Fruit fly (Drosophila melanogaster) whole organism, embryonic: ENCODE results near the gene ara.

ENCODE experiments used
- CG10543 ChIP-seq: fragments of 200-800 bp; sonication (Bioruptor generic); optimal IDR thresholded peaks from 3 replicates; lab custom pipeline; 2017; ENCODE audit warnings: missing biosample characterization, mild to moderate bottlenecking, missing genetic modification characterization, moderate library complexity
- CG10959 ChIP-seq: fragments of 200-800 bp; sonication (Bioruptor generic); IDR thresholded peaks from 2 replicates; pipeline ENCODE4 v1.3.6; 2022; ENCODE audit warnings: missing biosample characterization, missing genetic modification characterization
- CG11398 ChIP-seq: fragments of 200-800 bp; sonication (Bioruptor generic); optimal IDR thresholded peaks from 2 replicates; lab custom pipeline; 2016; ENCODE audit warnings: missing biosample characterization, missing genetic modification characterization
- CG12071 ChIP-seq: fragments of 200-800 bp; sonication (Bioruptor generic); optimal IDR thresholded peaks from 3 replicates; lab custom pipeline; 2018; ENCODE audit warnings: missing biosample characterization, mild to moderate bottlenecking, missing genetic modification characterization
- CG14441 ChIP-seq: fragments of 200-800 bp; sonication (Bioruptor generic); IDR thresholded peaks from 2 replicates; pipeline ENCODE4 v1.3.6; 2022; ENCODE audit warnings: missing biosample characterization, missing genetic modification characterization
- CG14667 ChIP-seq: fragments of 200-800 bp; sonication (Bioruptor generic); IDR thresholded peaks from 2 replicates; pipeline ENCODE4 v1.3.6; 2022; ENCODE audit warnings: missing biosample characterization, missing genetic modification characterization
- CG15269 ChIP-seq: fragments of 200-800 bp; sonication (Bioruptor generic); optimal IDR thresholded peaks from 2 replicates; lab custom pipeline; 2018; ENCODE audit warnings: missing biosample characterization, mild to moderate bottlenecking, missing genetic modification characterization, moderate library complexity
- CG18011 ChIP-seq: fragments of 200-800 bp; sonication (Bioruptor generic); optimal IDR thresholded peaks from 2 replicates; lab custom pipeline; 2017; ENCODE audit warnings: missing biosample characterization, missing genetic modification characterization, mild to moderate bottlenecking, moderate library complexity, missing genotype
- CG1832 ChIP-seq: fragments of 200-800 bp; sonication (Bioruptor generic); optimal IDR thresholded peaks from 2 replicates; lab custom pipeline; 2017; ENCODE audit warnings: missing biosample characterization, mild to moderate bottlenecking, missing genetic modification characterization, inconsistent platforms
- CG2120 ChIP-seq: fragments of 200-800 bp; sonication (Bioruptor generic); optimal IDR thresholded peaks from 3 replicates; lab custom pipeline; 2016; ENCODE audit warnings: missing biosample characterization, missing genetic modification characterization
- CG3065 ChIP-seq: fragments of 200-800 bp; sonication (Bioruptor generic); optimal IDR thresholded peaks from 2 replicates; lab custom pipeline; 2016; ENCODE audit warnings: missing biosample characterization, missing genetic modification characterization
- CG31224 ChIP-seq: fragments of 200-800 bp; sonication (Bioruptor generic); IDR thresholded peaks from 2 replicates; pipeline ENCODE4 v1.3.6; 2022; ENCODE audit warnings: missing biosample characterization, missing genetic modification characterization
- CG32772 ChIP-seq: fragments of 200-800 bp; sonication (Bioruptor generic); IDR thresholded peaks from 2 replicates; pipeline ENCODE4 v1.3.6; 2022; ENCODE audit warnings: missing biosample characterization, missing genetic modification characterization
- CG4282 ChIP-seq: fragments of 200-800 bp; sonication (Bioruptor generic); optimal IDR thresholded peaks from 2 replicates; lab custom pipeline; 2016; ENCODE audit warnings: missing biosample characterization, missing genetic modification characterization
- CG4730 ChIP-seq: fragments of 200-800 bp; sonication (Bioruptor generic); IDR thresholded peaks from 2 replicates; pipeline ENCODE4 v1.3.6; 2022; ENCODE audit warnings: missing biosample characterization, missing genetic modification characterization
- CG4854 ChIP-seq: fragments of 200-800 bp; sonication (Bioruptor generic); optimal IDR thresholded peaks from 2 replicates; lab custom pipeline; 2016; ENCODE audit warnings: missing biosample characterization, missing genetic modification characterization, inconsistent platforms
- CG5953 ChIP-seq: fragments of 200-800 bp; sonication (Bioruptor generic); IDR thresholded peaks from 2 replicates; pipeline ENCODE4 v1.3.6; 2022; ENCODE audit warnings: missing biosample characterization, missing genetic modification characterization
- CG6272 ChIP-seq: fragments of 200-800 bp; sonication (Bioruptor generic); IDR thresholded peaks from 2 replicates; pipeline ENCODE4 v1.3.6; 2022; ENCODE audit warnings: missing biosample characterization, missing genetic modification characterization
- CG7372 ChIP-seq: fragments of 200-800 bp; sonication (Bioruptor generic); IDR thresholded peaks from 2 replicates; pipeline ENCODE4 v1.3.6; 2022; ENCODE audit warnings: missing biosample characterization, missing genetic modification characterization
- CG8281 ChIP-seq: fragments of 200-800 bp; sonication (Bioruptor generic); optimal IDR thresholded peaks from 2 replicates; lab custom pipeline; 2018; ENCODE audit warnings: missing biosample characterization, mild to moderate bottlenecking, missing genetic modification characterization, moderate library complexity
- CG8765 ChIP-seq: fragments of 200-800 bp; sonication (Bioruptor generic); IDR thresholded peaks from 2 replicates; pipeline ENCODE4 v1.3.6; 2022; ENCODE audit warnings: missing biosample characterization, missing genetic modification characterization
- CG9817 ChIP-seq: fragments of 200-800 bp; sonication (Bioruptor generic); optimal IDR thresholded peaks from 2 replicates; lab custom pipeline; 2018; ENCODE audit warnings: missing biosample characterization, mild to moderate bottlenecking, missing genetic modification characterization, moderate library complexity
- Fer1 ChIP-seq: fragments of 200-800 bp; sonication (Bioruptor generic); optimal IDR thresholded peaks from 2 replicates; lab custom pipeline; 2017; ENCODE audit warnings: missing biosample characterization, mild to moderate bottlenecking, missing genetic modification characterization
- Lhr ChIP-seq: fragments of 200-800 bp; sonication (Bioruptor generic); optimal IDR thresholded peaks from 3 replicates; lab custom pipeline; 2017; ENCODE audit warnings: mild to moderate bottlenecking, missing biosample characterization, missing genetic modification reagents, missing genetic modification characterization
- Meics ChIP-seq: fragments of 200-800 bp; sonication (Bioruptor generic); optimal IDR thresholded peaks from 2 replicates; lab custom pipeline; 2017; ENCODE audit warnings: missing biosample characterization, mild to moderate bottlenecking, missing genetic modification characterization
- NK7.1 ChIP-seq: fragments of 200-800 bp; sonication (Bioruptor generic); optimal IDR thresholded peaks from 3 replicates; lab custom pipeline; 2016; ENCODE audit warnings: missing biosample characterization, missing genetic modification characterization
- TFAM ChIP-seq: fragments of 200-800 bp; sonication (Bioruptor generic); optimal IDR thresholded peaks from 2 replicates; lab custom pipeline; 2017; ENCODE audit warnings: missing biosample characterization, missing genetic modification characterization, inconsistent platforms
- Trl ChIP-seq, 3 experiments: fragments of >200 bp in 2 of 3; fragments of 200-800 bp in 1 of 3; sonication (Bioruptor generic) in 1 of 3; optimal IDR thresholded peaks; 2 replicates in 1 of 3; 3 replicates in 2 of 3; lab custom pipeline; 2016 to 2017; ENCODE audit warnings: missing biosample characterization in 1 of 3, missing genetic modification characterization in 1 of 3
- Usf ChIP-seq: fragments of 200-800 bp; sonication (Bioruptor generic); optimal IDR thresholded peaks from 2 replicates; lab custom pipeline; 2017; ENCODE audit warnings: missing genotype, missing biosample characterization, missing genetic modification characterization
- al ChIP-seq: fragments of 200-800 bp; sonication (Bioruptor generic); IDR thresholded peaks from 2 replicates; pipeline ENCODE4 v1.3.6; 2022; ENCODE audit warnings: missing biosample characterization, missing genetic modification characterization
- bab2 ChIP-seq: fragments of 200-800 bp; sonication (Bioruptor generic); optimal IDR thresholded peaks from 2 replicates; lab custom pipeline; 2016; ENCODE audit warnings: missing biosample characterization, missing genetic modification characterization
- cad ChIP-seq: fragments of >200 bp; optimal IDR thresholded peaks from 2 replicates; lab custom pipeline; 2017; ENCODE audit warnings: missing biosample characterization, missing genetic modification characterization
- ci ChIP-seq: fragments of 200-800 bp; sonication (Bioruptor generic); IDR thresholded peaks from 3 replicates; pipeline ENCODE4 v1.3.6; 2022; ENCODE audit warnings: missing biosample characterization, missing genetic modification characterization
- corto ChIP-seq: fragments of 200-800 bp; sonication (Bioruptor generic); optimal IDR thresholded peaks from 2 replicates; lab custom pipeline; 2016; ENCODE audit warnings: missing biosample characterization, mild to moderate bottlenecking, missing genetic modification characterization, moderate library complexity
- grau ChIP-seq: fragments of 200-800 bp; optimal IDR thresholded peaks from 3 replicates; lab custom pipeline; 2019; ENCODE audit warnings: missing biosample characterization, mild to moderate bottlenecking, missing genetic modification characterization, moderate library complexity
- ham ChIP-seq: fragments of 200-800 bp; sonication (Bioruptor generic); IDR thresholded peaks from 2 replicates; pipeline ENCODE4 v1.3.6; 2022; ENCODE audit warnings: missing biosample characterization, missing genetic modification characterization
- her ChIP-seq: fragments of 200-800 bp; sonication (Bioruptor generic); optimal IDR thresholded peaks from 2 replicates; lab custom pipeline; 2016; ENCODE audit warnings: missing biosample characterization, missing genetic modification characterization
- kay ChIP-seq: fragments of 200-800 bp; sonication (Bioruptor generic); optimal IDR thresholded peaks from 2 replicates; lab custom pipeline; 2016; ENCODE audit warnings: missing biosample characterization, missing genetic modification characterization
- kni ChIP-seq: fragments of 200-800 bp; sonication (Bioruptor generic); optimal IDR thresholded peaks from 3 replicates; lab custom pipeline; 2017; ENCODE audit warnings: mild to moderate bottlenecking, missing biosample characterization, missing genetic modification reagents, missing genetic modification characterization
- lab ChIP-seq: fragments of 200-800 bp; sonication (Bioruptor generic); optimal IDR thresholded peaks from 3 replicates; lab custom pipeline; 2017; ENCODE audit warnings: missing biosample characterization, missing genetic modification characterization, mild to moderate bottlenecking, moderate library complexity, missing genetic modification reagents
- p53 ChIP-seq: fragments of 200-800 bp; sonication (Bioruptor generic); optimal IDR thresholded peaks from 2 replicates; lab custom pipeline; 2016; ENCODE audit warnings: missing biosample characterization, missing genetic modification characterization
- pnt ChIP-seq: fragments of 200-800 bp; sonication (Bioruptor generic); optimal IDR thresholded peaks from 3 replicates; lab custom pipeline; 2016; ENCODE audit warnings: missing biosample characterization, missing genetic modification characterization
- sc ChIP-seq, 3 experiments: fragments of >200 bp in 2 of 3; fragments of 200-800 bp in 1 of 3; sonication (Bioruptor generic) in 1 of 3; optimal IDR thresholded peaks; 2 replicates in 2 of 3; 3 replicates in 1 of 3; lab custom pipeline; 2017; ENCODE audit warnings: mild to moderate bottlenecking in 1 of 3, missing biosample characterization in 1 of 3, missing genetic modification characterization in 1 of 3, missing genetic modification reagents in 1 of 3
- sisA ChIP-seq: fragments of 200-800 bp; sonication (Bioruptor generic); IDR thresholded peaks from 2 replicates; pipeline ENCODE4 v1.3.6; 2022; ENCODE audit warnings: missing biosample characterization, missing genetic modification characterization
- stc ChIP-seq: fragments of 200-800 bp; sonication (Bioruptor generic); IDR thresholded peaks from 2 replicates; pipeline ENCODE4 v1.3.6; 2022; ENCODE audit warnings: missing biosample characterization, missing genetic modification characterization
- tgo ChIP-seq: fragments of 200-800 bp; sonication (Bioruptor generic); IDR thresholded peaks from 3 replicates; pipeline ENCODE4 v1.3.6; 2022; ENCODE audit warnings: missing biosample characterization, missing genetic modification characterization
- tll ChIP-seq, 2 experiments: fragments of 200-800 bp in 1 of 2; fragments of >200 bp in 1 of 2; sonication (Bioruptor generic) in 1 of 2; optimal IDR thresholded peaks; 2 replicates each; lab custom pipeline; 2017 to 2019; ENCODE audit warnings: missing biosample characterization in 2 of 2, missing genetic modification characterization in 2 of 2, mild to moderate bottlenecking in 1 of 2, moderate library complexity in 1 of 2
- trem ChIP-seq: fragments of 200-800 bp; optimal IDR thresholded peaks from 3 replicates; lab custom pipeline; 2019; ENCODE audit warnings: missing biosample characterization, mild to moderate bottlenecking, missing genetic modification characterization, moderate library complexity
- twi ChIP-seq: fragments of 200-800 bp; optimal IDR thresholded peaks from 2 replicates; lab custom pipeline; 2019; ENCODE audit warnings: missing biosample characterization, mild to moderate bottlenecking, missing genetic modification characterization, moderate library complexity
- z ChIP-seq: fragments of 200-800 bp; sonication (Bioruptor generic); IDR thresholded peaks from 3 replicates; pipeline ENCODE4 v1.3.6; 2022; ENCODE audit warnings: missing biosample characterization, missing genetic modification characterization
- zfh1 ChIP-seq: fragments of 200-800 bp; sonication (Bioruptor generic); IDR thresholded peaks from 3 replicates; pipeline ENCODE4 v1.3.6; 2022; ENCODE audit warnings: missing biosample characterization, missing genetic modification characterization

Gene ara

DNA sequence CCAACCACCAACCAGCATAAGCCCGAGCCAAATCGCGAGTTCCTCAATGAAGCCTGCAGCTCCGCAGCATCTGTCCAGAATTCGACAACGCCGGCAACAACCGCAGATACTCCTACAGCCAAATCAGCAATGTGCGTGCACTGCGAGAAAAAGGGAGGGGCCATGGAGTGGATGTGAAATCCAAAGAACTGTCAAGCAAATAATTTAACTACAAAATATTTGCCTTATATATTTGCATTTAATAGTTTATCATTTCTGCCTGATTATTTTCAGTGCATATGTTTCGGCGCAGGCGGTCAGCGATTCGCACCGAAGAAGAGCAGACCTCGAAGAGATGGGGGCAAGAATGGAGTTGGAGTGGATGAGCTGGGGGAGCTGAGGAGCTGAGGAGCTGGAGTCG, 28.8 kb upstream of the ara start (continued):
- TF ChIP-seq CG10959 = no peak
- no peak for TF ChIP-seq CG4854 (GFP tag; lab: Kevin White, UChicago)
- TF ChIP-seq Lhr (GFP tag; lab: Kevin White, UChicago) = no peak
- no peak for TF ChIP-seq CG15269 (tag; lab: Kevin White, UChicago)
- TF ChIP-seq ci (GFP tag; lab: Robert Waterston, UW) = peak; percentile 67; the same call in 1 of the 3 replicates
- no peak for TF ChIP-seq kni (GFP tag; lab: Kevin White, UChicago)
- TF ChIP-seq CG4282 = no peak
- no peak for TF ChIP-seq stc (GFP tag; lab: Robert Waterston, UW)
- TF ChIP-seq p53 (GFP tag; lab: Kevin White, UChicago) = no peak
- no peak for TF ChIP-seq CG31224 (GFP tag; lab: Robert Waterston, UW)
- TF ChIP-seq pnt (GFP tag; lab: Kevin White, UChicago) = no peak
- TF ChIP-seq Trl (optimal IDR thresholded peaks at IDR 0.05; lab: Kevin White, UChicago) = no peak
- TF ChIP-seq Trl (GFP tag; optimal IDR thresholded peaks at IDR 0.05; lab: Kevin White, UChicago) = no peak
- TF ChIP-seq cad (GFP tag; lab: Kevin White, UChicago) = no peak
- peak; percentile 58 for TF ChIP-seq corto (GFP tag; lab: Kevin White, UChicago)
- TF ChIP-seq CG11398 (GFP tag; lab: Kevin White, UChicago) = no peak
- no peak for TF ChIP-seq trem (tag; lab: Kevin White, UChicago)
- TF ChIP-seq bab2 (GFP tag; lab: Kevin White, UChicago) = no peak
- TF ChIP-seq her = no peak
- no peak for TF ChIP-seq CG6272 (GFP tag; lab: Robert Waterston, UW)
- TF ChIP-seq CG8765 (GFP tag; lab: Robert Waterston, UW) = peak; percentile 45; the same call in 1 of the 2 replicates
- no peak for TF ChIP-seq CG14667 (GFP tag; lab: Robert Waterston, UW)
- peak; percentile 8; the same call in 1 of the 2 replicates for TF ChIP-seq CG7372 (GFP tag; lab: Robert Waterston, UW)
- peak; percentile 48; the same call in 1 of the 2 replicates for TF ChIP-seq CG14441 (GFP tag; lab: Robert Waterston, UW)
- TF ChIP-seq CG18011 = no peak
- no peak for TF ChIP-seq lab (GFP tag; lab: Kevin White, UChicago)
- TF ChIP-seq twi (tag; lab: Kevin White, UChicago) = no peak
- no peak for TF ChIP-seq sc (optimal IDR thresholded peaks at IDR 0.05; lab: Kevin White, UChicago)
- TF ChIP-seq sc (GFP tag; optimal IDR thresholded peaks at IDR 0.05; lab: Kevin White, UChicago) = no peak
- TF ChIP-seq NK7.1 (GFP tag; lab: Kevin White, UChicago) = no peak
- TF ChIP-seq Fer1 = no peak
- TF ChIP-seq TFAM (GFP tag; lab: Kevin White, UChicago) = no peak
- no peak for TF ChIP-seq kay (GFP tag; lab: Kevin White, UChicago)
- TF ChIP-seq ham (GFP tag; lab: Robert Waterston, UW) = no peak
- TF ChIP-seq tgo = peak; percentile 38; the same call in 1 of the 3 replicates
- peak; percentile 25; the same call in 1 of the 2 replicates for TF ChIP-seq sisA (GFP tag; lab: Robert Waterston, UW)
- TF ChIP-seq grau = no peak
- no peak for TF ChIP-seq Meics (GFP tag; lab: Kevin White, UChicago)
- TF ChIP-seq CG32772 (GFP tag; lab: Robert Waterston, UW) = peak; percentile 42; the same call in 1 of the 2 replicates
- no peak for TF ChIP-seq CG2120 (GFP tag; lab: Kevin White, UChicago)
- 0 out of 3 replicates have a peak, but pooled peaks have one; percentile 4 for TF ChIP-seq z (GFP tag; lab: Robert Waterston, UW)
- no peak for TF ChIP-seq Usf
- no peak for TF ChIP-seq CG9817 (tag; lab: Kevin White, UChicago)
- TF ChIP-seq CG12071 (GFP tag; lab: Kevin White, UChicago) = no peak
- TF ChIP-seq CG1832 = no peak
- peak; percentile 56; the same call in 2 of the 3 replicates for TF ChIP-seq zfh1 (GFP tag; lab: Robert Waterston, UW)
- TF ChIP-seq CG3065 (GFP tag; lab: Kevin White, UChicago) = no peak
- no peak for TF ChIP-seq CG8281 (tag; lab: Kevin White, UChicago)
- no peak for TF ChIP-seq tll (GFP tag; optimal IDR thresholded peaks at IDR 0.05; lab: Kevin White, UChicago)
- no peak for TF ChIP-seq CG10543 (GFP tag; lab: Kevin White, UChicago)
- 0 out of 2 replicates have a peak, but pooled peaks have one; percentile 22 for TF ChIP-seq CG4730 (GFP tag; lab: Robert Waterston, UW)
- no peak for TF ChIP-seq CG5953 (GFP tag; lab: Robert Waterston, UW)
- no peak for TF ChIP-seq al (GFP tag; lab: Robert Waterston, UW)
